Fruit fly (Drosophila melanogaster) whole organism, embryonic: ENCODE results near the gene Ms.

Experiments used
- BEAF-32 ChIP-seq: fragments of 200-800 bp; sonication (Bioruptor generic); optimal IDR thresholded peaks from 3 replicates; lab custom pipeline; 2017; ENCODE audit warnings: missing biosample characterization, missing genetic modification characterization, mild to moderate bottlenecking, moderate library complexity, missing genetic modification reagents
- CG12155 ChIP-seq: fragments of 200-800 bp; sonication (Bioruptor generic); optimal IDR thresholded peaks from 3 replicates; lab custom pipeline; 2016; ENCODE audit warnings: missing biosample characterization, missing genetic modification characterization
- CG12744 ChIP-seq: fragments of 200-800 bp; sonication (Bioruptor generic); optimal IDR thresholded peaks from 2 replicates; lab custom pipeline; 2016; ENCODE audit warnings: missing biosample characterization, missing genetic modification characterization
- CG17385 ChIP-seq: fragments of 200-800 bp; sonication (Bioruptor generic); optimal IDR thresholded peaks from 3 replicates; lab custom pipeline; 2018; ENCODE audit warnings: missing biosample characterization, mild to moderate bottlenecking, missing genetic modification characterization
- Drgx ChIP-seq: fragments of 200-800 bp; sonication (Bioruptor generic); IDR thresholded peaks from 2 replicates; pipeline ENCODE4 v1.3.6; 2022; ENCODE audit warnings: missing biosample characterization, missing genetic modification characterization
- Eip74EF ChIP-seq, 2 experiments: fragments of 200-800 bp in 1 of 2; fragments of >200 bp in 1 of 2; sonication (Bioruptor generic) in 1 of 2; optimal IDR thresholded peaks; 2 replicates each; lab custom pipeline; 2017 to 2019; ENCODE audit warnings: missing biosample characterization in 2 of 2, missing genetic modification characterization in 2 of 2, mild to moderate bottlenecking in 1 of 2, moderate library complexity in 1 of 2
- Ets65A ChIP-seq: fragments of 200-800 bp; sonication (Bioruptor generic); peaks from one replicate; lab custom pipeline; 2016; ENCODE audit warnings: missing biosample characterization, missing genetic modification characterization
- Ets97D ChIP-seq: fragments of 200-800 bp; sonication (Bioruptor generic); optimal IDR thresholded peaks from 3 replicates; lab custom pipeline; 2016; ENCODE audit warnings: missing biosample characterization, missing genetic modification characterization
- Hr3 ChIP-seq: fragments of 200-800 bp; sonication (Bioruptor generic); optimal IDR thresholded peaks from 3 replicates; lab custom pipeline; 2016; ENCODE audit warnings: missing biosample characterization, missing genetic modification characterization
- pan ChIP-seq, 4 experiments: fragments of >200 bp in 3 of 4; fragments of 200-800 bp in 1 of 4; sonication (Bioruptor generic) in 1 of 4; optimal IDR thresholded peaks in 3 of 4; IDR thresholded peaks in 1 of 4; 2 replicates each; pipeline versions ENCODE4 v1.3.6 to Lab custom; 2017 to 2022; ENCODE audit warnings: missing biosample characterization in 2 of 4, missing genetic modification characterization in 2 of 4, mixed read lengths in 1 of 4
- pb ChIP-seq: fragments of 200-800 bp; sonication (Bioruptor generic); optimal IDR thresholded peaks from 3 replicates; lab custom pipeline; 2016; ENCODE audit warnings: missing biosample characterization, missing genetic modification characterization

DNA sequence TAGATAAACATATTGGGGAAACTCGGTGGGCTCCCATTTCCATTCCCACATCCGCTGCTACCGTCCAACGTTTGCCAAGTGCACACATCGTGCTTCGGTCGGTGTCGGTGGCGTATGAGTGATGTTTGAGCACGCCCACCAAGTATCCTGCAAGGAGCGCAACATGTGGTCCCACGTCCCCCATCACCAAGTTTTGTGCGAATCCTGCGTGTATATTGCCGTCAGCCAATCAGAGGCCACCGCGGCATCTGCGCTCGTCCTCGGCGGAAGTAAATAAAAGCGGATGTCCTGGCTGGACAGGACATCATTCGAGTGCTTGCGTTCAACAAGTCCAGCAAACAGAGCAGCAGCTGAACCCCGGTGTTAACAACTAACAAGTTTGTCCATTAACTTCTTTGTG lies at the start of gene Ms:
- no peak for TF ChIP-seq Ets65A (GFP tag; lab: Kevin White, UChicago)
- no peak for TF ChIP-seq CG12155 (GFP tag; lab: Kevin White, UChicago)
- no peak for TF ChIP-seq Eip74EF (GFP tag; optimal IDR thresholded peaks at IDR 0.05; lab: Kevin White, UChicago)
- no peak for TF ChIP-seq BEAF-32
- TF ChIP-seq Ets97D = no peak
- TF ChIP-seq CG17385 = no peak
- TF ChIP-seq Drgx (GFP tag; lab: Robert Waterston, UW) = no peak
- no peak for TF ChIP-seq Hr3 (GFP tag; lab: Kevin White, UChicago)
- no peak for TF ChIP-seq pan (optimal IDR thresholded peaks at IDR 0.05; lab: Kevin White, UChicago)
- no peak for TF ChIP-seq pan (GFP tag; optimal IDR thresholded peaks at IDR 0.05 in 1 of 2, IDR thresholded peaks at IDR 0.05 in 1 of 2)
- no peak for TF ChIP-seq CG12744
- no peak for TF ChIP-seq pb (GFP tag; lab: Kevin White, UChicago)
